Fruit fly (Drosophila melanogaster): Measurements from ENCODE around the gene RpL28.

RpL28 gene

DNA sequence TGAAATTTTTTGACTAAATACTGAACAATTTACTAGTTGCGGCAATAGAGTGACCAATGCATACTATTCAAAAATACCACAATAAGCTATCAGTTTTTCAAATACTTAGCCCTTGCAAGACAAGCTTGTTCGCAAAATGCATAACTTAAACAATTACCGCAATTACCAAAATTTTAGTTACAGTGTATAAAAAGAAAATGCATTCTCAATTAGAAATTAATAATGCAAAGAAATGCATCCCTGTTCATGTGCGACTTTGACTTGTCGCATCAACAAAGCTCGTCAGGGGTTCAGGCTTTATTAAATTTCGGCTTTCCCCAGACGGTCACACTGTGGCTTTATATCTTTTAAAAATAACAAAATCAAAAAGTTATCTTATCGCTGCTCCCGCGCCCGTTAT lies 3.9 kb downstream of the RpL28 start, which contains the start of the genes hob and nSMase:
hob (minus strand) TSS at position 62 of the 400 bp plus-strand sequence.
nSMase (plus strand) TSS at position 298 of the 400 bp plus-strand sequence.
- TF ChIP-seq OdsH (GFP tag; optimal IDR thresholded peaks at IDR 0.05) (peak; percentile 34), fru (GFP tag; optimal IDR thresholded peaks at IDR 0.05) (no peak)

DNA sequence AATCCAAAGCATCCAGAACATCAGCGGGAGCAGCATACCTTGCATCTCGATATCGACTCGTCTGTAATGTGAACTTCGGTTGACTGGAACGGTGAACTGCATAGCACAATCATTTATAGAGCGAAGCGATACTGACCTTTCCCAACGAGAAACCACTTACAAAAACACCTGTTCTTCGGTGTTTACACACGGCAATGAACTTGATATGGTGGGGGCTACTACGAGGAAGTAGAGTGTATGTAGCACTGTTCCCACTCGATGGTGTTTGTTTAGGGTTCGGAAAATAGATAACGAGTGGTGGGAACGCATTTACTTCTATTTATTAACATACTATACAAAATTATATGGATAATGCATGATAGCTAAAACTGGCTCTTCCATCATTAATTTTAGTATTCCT lies 13.9 kb downstream of the RpL28 start, which contains the start of the genes CG32269 and CG32270:
CG32269 (minus strand) TSS at position 91 of the 400 bp plus-strand sequence.
CG32270 (minus strand) TSS at position 91 of the 400 bp plus-strand sequence.
- TF ChIP-seq Hr83 (GFP tag; optimal IDR thresholded peaks at IDR 0.05; ENCODE audit: poor library complexity, severe bottlenecking) (peak; percentile 92), dmrt93B (GFP tag; optimal IDR thresholded peaks at IDR 0.05) (no peak)

DNA sequence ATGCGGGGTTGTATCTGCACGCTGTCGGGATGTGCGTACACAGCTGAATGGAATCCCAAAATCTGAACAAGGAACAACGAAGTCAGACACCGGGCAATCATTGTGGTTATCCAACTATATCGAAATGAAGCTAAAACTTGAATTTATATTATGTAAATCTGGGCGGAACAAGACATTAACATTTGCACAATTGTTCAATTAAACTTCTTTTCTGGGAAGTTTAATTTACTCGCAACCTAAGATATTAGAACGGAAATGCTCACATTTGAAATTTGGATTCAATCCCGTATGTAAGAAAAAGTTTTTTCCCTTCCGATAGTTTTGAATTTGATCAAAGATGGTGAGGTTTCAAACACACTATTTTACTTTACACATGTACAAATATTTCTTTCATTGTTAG lies 16.5 kb downstream of the RpL28 start, which contains the start of gene CG33160:
CG33160 (minus strand) TSS at position 101 of the 400 bp plus-strand sequence.
- TF ChIP-seq Myc (optimal IDR thresholded peaks at IDR 0.05) (no peak), usp (GFP tag; optimal IDR thresholded peaks at IDR 0.05) (no peak), Jra (GFP tag; optimal IDR thresholded peaks at IDR 0.05) (no peak), fru (GFP tag; optimal IDR thresholded peaks at IDR 0.05) (no peak), OdsH (GFP tag; optimal IDR thresholded peaks at IDR 0.05) (no peak), dmrt93B (GFP tag; optimal IDR thresholded peaks at IDR 0.05) (no peak), dsf (GFP tag; optimal IDR thresholded peaks at IDR 0.05; ENCODE audit: borderline replicate concordance) (no peak), sv (GFP tag; optimal IDR thresholded peaks at IDR 0.05) (no peak), woc (GFP tag; optimal IDR thresholded peaks at IDR 0.05) (no peak), Rel (GFP tag; optimal IDR thresholded peaks at IDR 0.05) (no peak), Rel (tag; optimal IDR thresholded peaks at IDR 0.05) (no peak), N (GFP tag; optimal IDR thresholded peaks at IDR 0.05) (no peak), Hr78 (GFP tag; optimal IDR thresholded peaks at IDR 0.05) (no peak), Hr83 (GFP tag; optimal IDR thresholded peaks at IDR 0.05; ENCODE audit: poor library complexity, severe bottlenecking) (no peak), sage (GFP tag; optimal IDR thresholded peaks at IDR 0.05) (no peak)

DNA sequence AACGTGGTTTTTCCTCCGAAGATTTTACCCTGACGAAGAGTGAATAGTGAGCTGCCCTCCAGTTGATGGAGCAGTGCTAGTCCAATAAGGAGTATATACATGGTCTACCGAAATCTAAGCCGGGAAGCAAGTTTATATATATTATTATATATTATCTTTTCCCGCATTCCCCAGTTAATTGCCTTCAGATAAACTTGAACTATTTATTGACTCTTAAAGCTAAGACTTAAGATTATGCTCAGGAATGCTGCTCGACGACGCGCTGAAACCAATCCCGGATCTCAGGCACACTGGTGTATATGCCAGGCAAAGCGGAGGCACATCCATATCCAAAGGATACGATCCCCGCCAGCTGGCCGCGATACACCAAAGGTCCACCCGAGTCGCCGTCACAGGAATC lies 17.4 kb downstream of the RpL28 start, which contains the start of gene CG32277:
CG32277 (minus strand) TSS at position 101 of the 400 bp plus-strand sequence.
- no peak for TF ChIP-seq Rel (GFP tag; optimal IDR thresholded peaks at IDR 0.05)
- TF ChIP-seq Rel (tag; optimal IDR thresholded peaks at IDR 0.05) = no peak

DNA sequence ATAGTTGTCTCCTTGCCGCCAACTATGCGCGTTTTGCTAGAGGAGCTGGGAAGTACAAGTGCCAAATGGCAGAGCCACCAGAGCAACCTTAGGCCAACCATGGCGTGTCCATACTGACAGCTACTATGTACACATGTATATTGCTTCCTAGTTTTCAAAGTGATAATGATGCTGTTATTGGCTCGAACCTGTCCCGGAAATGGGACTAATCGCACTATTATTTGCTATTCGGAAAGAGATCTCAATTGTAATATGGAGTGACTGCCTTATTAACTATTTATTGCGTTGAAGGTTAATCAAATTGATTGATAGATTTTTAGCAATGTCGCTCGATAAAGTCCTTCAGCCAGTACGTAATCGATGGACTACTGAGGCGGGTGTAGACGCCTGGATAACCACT lies 18.4 kb downstream of the RpL28 start, which contains the start of gene CG33159:
CG33159 (minus strand) TSS at position 101 of the 400 bp plus-strand sequence.
- no peak for TF ChIP-seq CG32264 (GFP tag; optimal IDR thresholded peaks at IDR 0.05)
- TF ChIP-seq Hr78 (GFP tag; optimal IDR thresholded peaks at IDR 0.05) = no peak
- TF ChIP-seq Sp1 (GFP tag; optimal IDR thresholded peaks at IDR 0.05) = no peak

DNA sequence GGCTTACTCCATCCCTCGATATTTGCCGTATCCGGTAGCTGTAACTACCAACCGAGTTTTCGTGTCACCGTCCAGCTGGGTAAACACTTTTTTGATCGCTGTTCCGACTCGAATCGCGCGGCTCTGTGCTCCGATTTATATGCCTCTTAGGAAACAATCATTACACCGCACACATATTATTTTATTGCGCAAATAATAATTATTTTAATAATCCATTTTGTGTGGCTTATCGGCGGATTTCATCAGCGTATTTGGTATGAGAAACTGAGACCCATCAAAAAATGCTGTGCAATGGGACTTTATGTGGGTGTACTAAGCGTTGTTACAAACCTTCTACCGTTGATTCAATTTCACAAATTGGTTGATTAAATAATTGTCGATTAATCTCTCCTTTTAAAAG lies 19.7 kb downstream of the RpL28 start, which contains the start of gene CG32271:
CG32271 (minus strand) TSS at position 101 of the 400 bp plus-strand sequence.
- TF ChIP-seq dmrt93B (GFP tag; optimal IDR thresholded peaks at IDR 0.05) (no peak), tai (GFP tag; optimal IDR thresholded peaks at IDR 0.05) (no peak), dl (GFP tag; optimal IDR thresholded peaks at IDR 0.05; ENCODE audit: insufficient read depth in 1 of 2, partially characterized antibody in 2 of 2) (no peak), Myc (optimal IDR thresholded peaks at IDR 0.05) (no peak)

DNA sequence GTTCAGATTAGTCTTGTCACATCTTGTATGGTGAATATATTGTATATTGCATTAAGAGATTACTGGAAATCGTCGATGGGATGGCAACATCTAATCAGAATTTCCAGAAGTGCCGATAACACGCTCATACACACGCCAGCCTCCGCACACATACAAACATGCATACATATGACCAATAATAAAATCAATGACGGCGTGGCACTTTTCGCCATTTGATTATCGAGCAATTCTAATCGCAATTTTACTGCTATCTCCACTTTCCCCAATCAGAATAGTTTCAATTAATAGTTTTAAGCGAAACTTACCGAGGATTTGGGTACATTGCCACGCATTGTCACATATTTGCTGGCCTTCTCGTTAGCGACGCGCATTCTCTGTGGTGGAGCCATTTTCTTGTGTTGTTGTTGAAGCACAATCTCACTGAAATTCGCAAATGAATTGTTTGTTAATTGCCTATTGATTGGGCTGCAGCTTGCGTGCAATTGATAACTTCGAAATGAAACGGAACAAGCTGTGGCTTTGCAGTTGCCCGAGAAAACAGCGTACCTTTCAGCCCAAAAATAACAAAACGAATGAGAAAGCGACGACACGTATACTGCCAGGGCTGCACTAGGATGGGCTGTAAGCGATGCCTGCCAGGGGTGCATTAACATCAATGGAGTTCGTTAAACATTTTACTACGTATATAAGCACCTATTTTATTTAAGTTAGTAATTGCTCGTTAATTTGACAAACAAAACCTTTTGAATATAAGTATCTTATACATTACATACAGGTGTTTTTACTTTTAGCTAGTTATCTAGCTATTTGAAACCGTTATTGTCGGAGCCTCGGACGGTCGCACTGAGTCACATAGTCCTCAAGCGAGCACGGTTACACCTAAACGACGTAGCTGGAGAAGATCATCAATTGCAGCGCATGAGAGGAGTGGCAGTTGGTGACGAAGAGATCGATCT lies 24.0 kb downstream of the RpL28 start, which contains the start of the genes CG32276 and gry:
CG32276 (minus strand) TSS at position 601 of the 956 bp plus-strand sequence.
gry (plus strand) TSS at position 644 of the 956 bp plus-strand sequence.
- TF ChIP-seq Jra (GFP tag; optimal IDR thresholded peaks at IDR 0.05) = no peak
- TF ChIP-seq h (GFP tag; optimal IDR thresholded peaks at IDR 0.05) = peak; percentile 90
- no peak for TF ChIP-seq pan (optimal IDR thresholded peaks at IDR 0.05)
- peak; percentile 18 for TF ChIP-seq CG32264 (GFP tag; optimal IDR thresholded peaks at IDR 0.05)
- TF ChIP-seq N (GFP tag; optimal IDR thresholded peaks at IDR 0.05) = no peak
- peak; percentile 76 for TF ChIP-seq ey (GFP tag; optimal IDR thresholded peaks at IDR 0.05)
- TF ChIP-seq Dfd (GFP tag; optimal IDR thresholded peaks at IDR 0.05) = no peak
- peak; percentile 75 for TF ChIP-seq OdsH (GFP tag; optimal IDR thresholded peaks at IDR 0.05)
- peak; percentile 90 for TF ChIP-seq jim (GFP tag; optimal IDR thresholded peaks at IDR 0.05)
- peak; percentile 81 for TF ChIP-seq br (GFP tag; optimal IDR thresholded peaks at IDR 0.05)
- no peak for TF ChIP-seq lola (GFP tag; optimal IDR thresholded peaks at IDR 0.05)
- TF ChIP-seq dl (GFP tag; optimal IDR thresholded peaks at IDR 0.05; ENCODE audit: insufficient read depth in 1 of 2, partially characterized antibody in 2 of 2) = no peak
- no peak for TF ChIP-seq Rel (GFP tag; optimal IDR thresholded peaks at IDR 0.05)
- peak; percentile 73 for TF ChIP-seq Rel (tag; optimal IDR thresholded peaks at IDR 0.05)
- no peak for TF ChIP-seq brk (GFP tag; optimal IDR thresholded peaks at IDR 0.05)
- TF ChIP-seq dsf (GFP tag; optimal IDR thresholded peaks at IDR 0.05; ENCODE audit: borderline replicate concordance) = no peak
- no peak for TF ChIP-seq Abd-B (GFP tag; optimal IDR thresholded peaks at IDR 0.05)
- TF ChIP-seq Mio (GFP tag; optimal IDR thresholded peaks at IDR 0.05) = no peak
- no peak for TF ChIP-seq dmrt93B (GFP tag; optimal IDR thresholded peaks at IDR 0.05)
- TF ChIP-seq sv (GFP tag; optimal IDR thresholded peaks at IDR 0.05) = peak; percentile 69
- TF ChIP-seq usp (GFP tag; optimal IDR thresholded peaks at IDR 0.05) = no peak
- TF ChIP-seq psq (GFP tag; optimal IDR thresholded peaks at IDR 0.05) = peak; percentile 62
- peak; percentile 83 for TF ChIP-seq Myc (optimal IDR thresholded peaks at IDR 0.05)
- TF ChIP-seq Sp1 (GFP tag; optimal IDR thresholded peaks at IDR 0.05) = peak; percentile 80
- peak; percentile 87 for TF ChIP-seq rgr (GFP tag; optimal IDR thresholded peaks at IDR 0.05)
- peak; percentile 97 for TF ChIP-seq CrebA (GFP tag; optimal IDR thresholded peaks at IDR 0.05; ENCODE audit: borderline replicate concordance)
- no peak for TF ChIP-seq GATAd (GFP tag; optimal IDR thresholded peaks at IDR 0.05)
